Fruit fly (Drosophila melanogaster): ENCODE measurements around the gene CG9123.

CG9123 gene

dm6 chrX:15305975-15306909 lies 35.7 kb downstream of the CG9123 start (continued):
- TF ChIP-seq CG13287 (GFP tag; IDR thresholded peaks at IDR 0.05; ENCODE audit: partially characterized antibody) (peak; percentile 8; the same call in 1 of the 2 replicates), Bteb2 (GFP tag; optimal IDR thresholded peaks at IDR 0.05) (no peak), Tbp (GFP tag; optimal IDR thresholded peaks at IDR 0.05) (no peak), CG11085 (GFP tag; IDR thresholded peaks at IDR 0.05) (no peak), CG1792 (GFP tag; optimal IDR thresholded peaks at IDR 0.05) (no peak), Dip2 (GFP tag; IDR thresholded peaks at IDR 0.05) (no peak), CG9817 (tag; optimal IDR thresholded peaks at IDR 0.05) (no peak), Oaz (GFP tag; IDR thresholded peaks at IDR 0.05) (no peak), CG16813 (GFP tag; IDR thresholded peaks at IDR 0.05; ENCODE audit: partially characterized antibody) (no peak), CG2889 (GFP tag; IDR thresholded peaks at IDR 0.05) (no peak), Sox102F (GFP tag; optimal IDR thresholded peaks at IDR 0.05) (peak; percentile 30), Trl (optimal IDR thresholded peaks at IDR 0.05) (peak; percentile 72 to 91), Trl (GFP tag; optimal IDR thresholded peaks at IDR 0.05) (no peak), Adf1 (GFP tag; IDR thresholded peaks at IDR 0.05) (no peak), vfl (GFP tag; optimal IDR thresholded peaks at IDR 0.05) (no peak), knrl (GFP tag; IDR thresholded peaks at IDR 0.05; ENCODE audit: partially characterized antibody) (no peak), bigmax (GFP tag; optimal IDR thresholded peaks at IDR 0.05) (no peak), pzg (GFP tag; optimal IDR thresholded peaks at IDR 0.05) (no peak), dan (GFP tag; IDR thresholded peaks at IDR 0.05) (no peak), Deaf1 (tag; optimal IDR thresholded peaks at IDR 0.05) (peak; percentile 20), cg (GFP tag; optimal IDR thresholded peaks at IDR 0.05) (no peak), zf30C (GFP tag; optimal IDR thresholded peaks at IDR 0.05) (no peak), sqz (GFP tag; optimal IDR thresholded peaks at IDR 0.05) (no peak), mld (GFP tag; IDR thresholded peaks at IDR 0.05; ENCODE audit: partially characterized antibody) (no peak), Spps (tag; optimal IDR thresholded peaks at IDR 0.05) (no peak), zfh2 (GFP tag; optimal IDR thresholded peaks at IDR 0.05) (no peak), Dref (GFP tag; IDR thresholded peaks at IDR 0.05) (no peak), az2 (GFP tag; optimal IDR thresholded peaks at IDR 0.05) (no peak), twi (tag; optimal IDR thresholded peaks at IDR 0.05) (no peak), CG11504 (tag; optimal IDR thresholded peaks at IDR 0.05) (no peak), chn (GFP tag; optimal IDR thresholded peaks at IDR 0.05) (no peak), Neu2 (GFP tag; optimal IDR thresholded peaks at IDR 0.05; ENCODE audit: borderline replicate concordance) (no peak), chinmo (GFP tag; IDR thresholded peaks at IDR 0.05; ENCODE audit: partially characterized antibody) (peak; percentile 84; the same call in 2 of the 4 replicates), croc (GFP tag; conservative IDR thresholded peaks at IDR 0.05) (no peak), CG12659 (GFP tag; optimal IDR thresholded peaks at IDR 0.05) (no peak), CG1602 (GFP tag; optimal IDR thresholded peaks at IDR 0.05) (no peak), CG8924 (tag; optimal IDR thresholded peaks at IDR 0.05) (no peak), Fer1 (GFP tag; optimal IDR thresholded peaks at IDR 0.05) (no peak), exex (tag; optimal IDR thresholded peaks at IDR 0.05) (peak; percentile 12), yki (optimal IDR thresholded peaks at IDR 0.05) (no peak), CG10274 (GFP tag; optimal IDR thresholded peaks at IDR 0.05) (no peak), Blimp-1 (GFP tag; optimal IDR thresholded peaks at IDR 0.05) (no peak), gem (tag; optimal IDR thresholded peaks at IDR 0.05) (peak; percentile 12), CG6765 (GFP tag; optimal IDR thresholded peaks at IDR 0.05) (no peak), Max (GFP tag; optimal IDR thresholded peaks at IDR 0.05) (no peak), slou (GFP tag; optimal IDR thresholded peaks at IDR 0.05) (no peak), CG10979 (tag; optimal IDR thresholded peaks at IDR 0.05) (no peak), vvl (GFP tag; IDR thresholded peaks at IDR 0.05) (0 out of 2 replicates have a peak, but pooled peaks have one; percentile 23), CG15601 (tag; optimal IDR thresholded peaks at IDR 0.05) (no peak)

All from whole organism, embryonic.